Worm (Caenorhabditis elegans) whole organism, young adult: ENCODE data around the gene Y39H10B.2.
A peak's percentile ranks its signal among the peaks of the same experiment; 100 is the strongest.

Experiments
- F10E7.11 ChIP-seq: sonication (generic microtip); optimal IDR thresholded peaks from 2 replicates; lab custom pipeline; 2017; ENCODE audit warnings: mild to moderate bottlenecking, missing genetic modification characterization, moderate library complexity, missing compliant biosample characterization
- F22D6.2 ChIP-seq: sonication (generic microtip); optimal IDR thresholded peaks from 2 replicates; lab custom pipeline; 2016; ENCODE audit warnings: mild to moderate bottlenecking, missing genetic modification characterization, missing compliant biosample characterization
- F33H1.4 ChIP-seq: fragments of 200-800 bp; sonication (Bioruptor generic); IDR thresholded peaks from 2 replicates; pipeline ENCODE4 v1.3.6; 2022; ENCODE audit warnings: missing genetic modification reagents, missing genetic modification characterization, missing compliant biosample characterization
- F55B11.4 ChIP-seq: sonication (generic microtip); optimal IDR thresholded peaks from 2 replicates; lab custom pipeline; 2016; ENCODE audit warnings: missing compliant biosample characterization, missing genetic modification characterization, borderline replicate concordance; ENCODE audit not compliant: insufficient read depth
- F57C9.4 ChIP-seq: sonication (generic microtip); optimal IDR thresholded peaks from 2 replicates; lab custom pipeline; 2017; ENCODE audit warnings: mild to moderate bottlenecking, missing genetic modification characterization, missing compliant biosample characterization
- Y53G8AR.9 ChIP-seq: fragments of 200-800 bp; sonication (Bioruptor generic); conservative IDR thresholded peaks from 2 replicates; pipeline ENCODE4 v1.3.6; 2022; ENCODE audit warnings: missing genetic modification reagents, missing genetic modification characterization, missing compliant biosample characterization
- Y56A3A.18 ChIP-seq: fragments of 200-800 bp; sonication (Bioruptor generic); IDR thresholded peaks from 2 replicates; pipeline ENCODE4 v1.3.6; 2022; ENCODE audit warnings: missing genetic modification reagents, missing genetic modification characterization, missing compliant biosample characterization
- Y67H2A.10 ChIP-seq: fragments of 200-800 bp; sonication (Bioruptor generic); conservative IDR thresholded peaks from 2 replicates; pipeline ENCODE4 v1.3.6; 2022; ENCODE audit warnings: missing genetic modification reagents, missing genetic modification characterization, missing compliant biosample characterization
- Y79H2A.3 ChIP-seq: fragments of 200-800 bp; sonication (Bioruptor generic); conservative IDR thresholded peaks from 2 replicates; pipeline ENCODE4 v1.3.6; 2022; ENCODE audit warnings: missing genetic modification reagents, missing genetic modification characterization, missing compliant biosample characterization
- atf-7 ChIP-seq: sonication (generic microtip); optimal IDR thresholded peaks from 2 replicates; lab custom pipeline; 2017; ENCODE audit warnings: mild to moderate bottlenecking, missing genetic modification characterization, missing compliant biosample characterization
- attf-3 ChIP-seq: fragments of 200-800 bp; sonication (Bioruptor generic); conservative IDR thresholded peaks from 2 replicates; pipeline ENCODE4 v1.3.6; 2022; ENCODE audit warnings: missing genetic modification reagents, missing genetic modification characterization, missing compliant biosample characterization
- attf-5 ChIP-seq: fragments of 200-800 bp; sonication (Bioruptor generic); optimal IDR thresholded peaks from 2 replicates; lab custom pipeline; 2018; ENCODE audit warnings: mild to moderate bottlenecking, missing genetic modification characterization, missing compliant biosample characterization
- ceh-40 ChIP-seq: fragments of 200-800 bp; sonication (Bioruptor generic); IDR thresholded peaks from 2 replicates; pipeline ENCODE4 v1.3.6; 2022; ENCODE audit warnings: missing genetic modification characterization, missing compliant biosample characterization
- ceh-58 ChIP-seq: fragments of 200-800 bp; sonication (Bioruptor generic); IDR thresholded peaks from 2 replicates; pipeline ENCODE4 v1.3.6; 2022; ENCODE audit warnings: missing genetic modification characterization, missing compliant biosample characterization
- hlh-12 ChIP-seq: sonication (generic microtip); optimal IDR thresholded peaks from 2 replicates; lab custom pipeline; 2016; ENCODE audit warnings: missing genetic modification characterization, missing compliant biosample characterization
- hlh-26 ChIP-seq: fragments of 200-800 bp; sonication (Bioruptor generic); conservative IDR thresholded peaks from 2 replicates; pipeline ENCODE4 v1.3.6; 2022; ENCODE audit warnings: missing genetic modification reagents, missing genetic modification characterization, missing compliant biosample characterization
- hmg-1.2 ChIP-seq: fragments of 200-800 bp; sonication (Bioruptor generic); IDR thresholded peaks from 2 replicates; pipeline ENCODE4 v1.3.6; 2022; ENCODE audit warnings: missing genetic modification reagents, missing genetic modification characterization, missing compliant biosample characterization
- hsf-1 ChIP-seq: fragments of 200-800 bp; sonication (Bioruptor generic); IDR thresholded peaks from 2 replicates; pipeline ENCODE4 v1.3.6; 2022; ENCODE audit warnings: missing genetic modification reagents, missing genetic modification characterization, missing compliant biosample characterization
- lag-1 ChIP-seq: fragments of 200-800 bp; sonication (Bioruptor generic); IDR thresholded peaks from 2 replicates; pipeline ENCODE4 v1.3.6; 2022; ENCODE audit warnings: missing genetic modification reagents, missing genetic modification characterization, missing compliant biosample characterization
- lin-35 ChIP-seq, 3 experiments: fragments of 150-350 bp in 2 of 3; sonication (generic microtip) in 1 of 3; optimal IDR thresholded peaks; 2 replicates each; lab custom pipeline; 2014 to 2018; ENCODE audit warnings: missing biosample characterization in 3 of 3, missing genetic modification characterization in 3 of 3, missing genetic modification reagents in 3 of 3
- lir-1 ChIP-seq: fragments of 200-800 bp; sonication (Bioruptor generic); conservative IDR thresholded peaks from 2 replicates; pipeline ENCODE4 v1.3.6; 2022; ENCODE audit warnings: missing genetic modification reagents, missing genetic modification characterization, missing compliant biosample characterization
- lsl-1 ChIP-seq: fragments of 200-800 bp; sonication (Bioruptor generic); optimal IDR thresholded peaks from 2 replicates; lab custom pipeline; 2018; ENCODE audit warnings: mild to moderate bottlenecking, missing genetic modification characterization, moderate library complexity, missing compliant biosample characterization
- lsy-27 ChIP-seq: sonication (generic microtip); optimal IDR thresholded peaks from 2 replicates; lab custom pipeline; 2017; ENCODE audit warnings: missing genetic modification characterization, mild to moderate bottlenecking, missing compliant biosample characterization, antibody characterized with exemption, missing genotype, borderline replicate concordance; ENCODE audit not compliant: insufficient read depth
- nfya-1 ChIP-seq: sonication (generic microtip); optimal IDR thresholded peaks from 2 replicates; lab custom pipeline; 2017; ENCODE audit warnings: antibody characterized with exemption, missing compliant biosample characterization, missing genetic modification characterization, borderline replicate concordance; ENCODE audit not compliant: insufficient read depth
- nhr-27 ChIP-seq: fragments of 200-800 bp; sonication (Bioruptor generic); optimal IDR thresholded peaks from 2 replicates; lab custom pipeline; 2018; ENCODE audit warnings: mild to moderate bottlenecking, missing genetic modification characterization, moderate library complexity, missing compliant biosample characterization
- rpc-1 ChIP-seq, 2 experiments: fragments of 150-350 bp in 1 of 2; sonication (generic microtip) in 1 of 2; optimal IDR thresholded peaks; 2 replicates each; lab custom pipeline; 2014 to 2018; ENCODE audit warnings: missing biosample characterization in 1 of 2, missing genetic modification characterization in 1 of 2, missing genetic modification reagents in 1 of 2, missing genotype in 1 of 2
- sdz-38 ChIP-seq: sonication (generic microtip); optimal IDR thresholded peaks from 2 replicates; lab custom pipeline; 2016; ENCODE audit warnings: missing genotype, missing genetic modification characterization, missing compliant biosample characterization
- snpc-1.3 ChIP-seq: sonication (generic microtip); optimal IDR thresholded peaks from 2 replicates; lab custom pipeline; 2017; ENCODE audit warnings: missing genetic modification characterization, mild to moderate bottlenecking, missing compliant biosample characterization, antibody characterized with exemption, moderate library complexity, missing genotype, missing genetic modification reagents; ENCODE audit not compliant: insufficient read depth
- snpc-3.4 ChIP-seq: sonication (generic microtip); optimal IDR thresholded peaks from 2 replicates; lab custom pipeline; 2017; ENCODE audit warnings: missing genetic modification characterization, mild to moderate bottlenecking, missing compliant biosample characterization, antibody characterized with exemption, moderate library complexity, missing genotype, missing genetic modification reagents
- ztf-18 ChIP-seq: sonication (generic microtip); optimal IDR thresholded peaks from 2 replicates; lab custom pipeline; 2016; ENCODE audit warnings: missing genotype, mild to moderate bottlenecking, missing genetic modification characterization, missing compliant biosample characterization
- ztf-22 ChIP-seq: fragments of 200-800 bp; sonication (Bioruptor generic); optimal IDR thresholded peaks from 2 replicates; lab custom pipeline; 2018; ENCODE audit warnings: mild to moderate bottlenecking, missing genetic modification characterization, moderate library complexity, missing compliant biosample characterization

The Y39H10B.2 gene

ce11 chrV:3644193-3644693 lies 24.3 kb upstream of the Y39H10B.2 start, which contains the start of gene F59B1.8 (continued):
- TF ChIP-seq nfya-1 (tag; lab: Kevin White, UChicago) (no peak), Y79H2A.3 (GFP tag; lab: Robert Waterston, UW) (no peak), hlh-26 (GFP tag; lab: Robert Waterston, UW) (no peak), F57C9.4 (no peak), attf-5 (GFP tag; lab: Kevin White, UChicago) (peak; percentile 14), ceh-40 (GFP tag; lab: Robert Waterston, UW) (no peak), atf-7 (peak; percentile 99), lir-1 (GFP tag; lab: Robert Waterston, UW) (no peak), ceh-58 (GFP tag; lab: Robert Waterston, UW) (no peak), lsy-27 (tag; lab: Kevin White, UChicago) (no peak), F55B11.4 (tag; lab: Kevin White, UChicago) (no peak), nhr-27 (tag; lab: Kevin White, UChicago) (no peak), ztf-22 (peak; percentile 45), Y67H2A.10 (GFP tag; lab: Robert Waterston, UW) (no peak)

ce11 chrV:3647862-3648261 lies 20.7 kb upstream of the Y39H10B.2 start, which contains the start of gene F59B1.10:
Gene F59B1.10 (minus strand): TSS chrV:3647962.
- TF ChIP-seq lsl-1 = no peak
- TF ChIP-seq lin-35 (GFP tag; optimal IDR thresholded peaks at IDR 0.05; lab: Kevin White, UChicago) = no peak
- TF ChIP-seq attf-3 (GFP tag; lab: Robert Waterston, UW) = no peak
- TF ChIP-seq rpc-1 (optimal IDR thresholded peaks at IDR 0.05; lab: Kevin White, UChicago) = no peak
- no peak for TF ChIP-seq rpc-1 (tag; optimal IDR thresholded peaks at IDR 0.05; lab: Kevin White, UChicago)
- TF ChIP-seq Y56A3A.18 = no peak
- no peak for TF ChIP-seq lag-1 (GFP tag; lab: Robert Waterston, UW)
- TF ChIP-seq ceh-58 (GFP tag; lab: Robert Waterston, UW) = no peak
- TF ChIP-seq F33H1.4 (GFP tag; lab: Robert Waterston, UW) = no peak
- no peak for TF ChIP-seq F22D6.2 (tag; lab: Kevin White, UChicago)
- TF ChIP-seq Y53G8AR.9 (GFP tag; lab: Robert Waterston, UW) = no peak
- no peak for TF ChIP-seq F10E7.11 (tag; lab: Kevin White, UChicago)
- TF ChIP-seq, all 124 proteins: peak for 0

ce11 chrV:3649473-3649872 lies 19.1 kb upstream of the Y39H10B.2 start, which contains the start of gene str-114:
Gene str-114 (plus strand): TSS chrV:3649773.
- TF ChIP-seq sdz-38 (no peak), F33H1.4 (GFP tag; lab: Robert Waterston, UW) (no peak), hlh-12 (tag; lab: Kevin White, UChicago) (no peak), snpc-1.3 (tag; lab: Kevin White, UChicago) (no peak), snpc-3.4 (tag; lab: Kevin White, UChicago) (no peak), hmg-1.2 (no peak), hsf-1 (GFP tag; lab: Robert Waterston, UW) (no peak)

- no peak for TF ChIP-seq ztf-18 (tag; lab: Kevin White, UChicago)
Measured at ce11 chrV:3659472-3659871, 9.1 kb upstream of the Y39H10B.2 start, which contains the start of gene acr-23. Gene acr-23 (minus strand): TSS chrV:3659572.
